Worm (Caenorhabditis elegans) whole organism, young adult: ENCODE results near the gene gbf-1.

ENCODE experiments used
- D2030.7 ChIP-seq: fragments of 200-800 bp; sonication (Bioruptor generic); IDR thresholded peaks from 2 replicates; pipeline ENCODE4 v1.3.6; 2022; ENCODE audit warnings: missing genetic modification reagents, missing genetic modification characterization, missing compliant biosample characterization
- F22D6.2 ChIP-seq: sonication (generic microtip); optimal IDR thresholded peaks from 2 replicates; lab custom pipeline; 2016; ENCODE audit warnings: mild to moderate bottlenecking, missing genetic modification characterization, missing compliant biosample characterization
- F39B2.1 ChIP-seq: fragments of 200-800 bp; sonication (Bioruptor generic); IDR thresholded peaks from 2 replicates; pipeline ENCODE4 v1.3.6; 2022; ENCODE audit warnings: missing genetic modification reagents, missing genetic modification characterization, missing compliant biosample characterization
- K11D2.4 ChIP-seq: fragments of 200-800 bp; sonication (Bioruptor generic); IDR thresholded peaks from 2 replicates; pipeline ENCODE4 v1.3.6; 2022; ENCODE audit warnings: missing genetic modification reagents, missing genetic modification characterization, missing compliant biosample characterization
- Y53F4B.3 ChIP-seq: fragments of 200-800 bp; sonication (Bioruptor generic); IDR thresholded peaks from 2 replicates; pipeline ENCODE4 v1.3.6; 2022; ENCODE audit warnings: missing genetic modification reagents, missing genetic modification characterization, missing compliant biosample characterization
- akir-1 ChIP-seq: fragments of 200-800 bp; sonication (Bioruptor generic); optimal IDR thresholded peaks from 2 replicates; lab custom pipeline; 2018; ENCODE audit warnings: mild to moderate bottlenecking, missing genetic modification characterization, moderate library complexity, missing compliant biosample characterization
- ama-1 ChIP-seq, 3 experiments: fragments of 150-350 bp in 1 of 3; sonication (generic microtip) in 2 of 3; optimal IDR thresholded peaks; 2 replicates each; lab custom pipeline; 2014 to 2018; ENCODE audit warnings: missing biosample characterization in 2 of 3, missing genetic modification characterization in 2 of 3, missing genetic modification reagents in 2 of 3
- attf-5 ChIP-seq: fragments of 200-800 bp; sonication (Bioruptor generic); optimal IDR thresholded peaks from 2 replicates; lab custom pipeline; 2018; ENCODE audit warnings: mild to moderate bottlenecking, missing genetic modification characterization, missing compliant biosample characterization
- cebp-1 ChIP-seq, 2 experiments: fragments of 200-800 bp in 1 of 2; sonication (Bioruptor generic) in 1 of 2; sonication (generic microtip) in 1 of 2; IDR thresholded peaks in 1 of 2; optimal IDR thresholded peaks in 1 of 2; 2 replicates each; pipeline versions ENCODE4 v1.3.6 to Lab custom; 2017 to 2022; ENCODE audit warnings: missing compliant biosample characterization in 2 of 2, missing genetic modification characterization in 2 of 2, mild to moderate bottlenecking in 1 of 2, missing genetic modification reagents in 1 of 2, moderate library complexity in 1 of 2
- cebp-2 ChIP-seq: fragments of 200-800 bp; sonication (Bioruptor generic); IDR thresholded peaks from 2 replicates; pipeline ENCODE4 v1.3.6; 2022; ENCODE audit warnings: missing genetic modification characterization, missing compliant biosample characterization
- ceh-40 ChIP-seq: fragments of 200-800 bp; sonication (Bioruptor generic); IDR thresholded peaks from 2 replicates; pipeline ENCODE4 v1.3.6; 2022; ENCODE audit warnings: missing genetic modification characterization, missing compliant biosample characterization
- ceh-58 ChIP-seq: fragments of 200-800 bp; sonication (Bioruptor generic); IDR thresholded peaks from 2 replicates; pipeline ENCODE4 v1.3.6; 2022; ENCODE audit warnings: missing genetic modification characterization, missing compliant biosample characterization
- ceh-79 ChIP-seq: sonication (generic microtip); optimal IDR thresholded peaks from 2 replicates; lab custom pipeline; 2017; ENCODE audit warnings: mild to moderate bottlenecking, missing genetic modification characterization, missing compliant biosample characterization
- chd-7 ChIP-seq: sonication (generic microtip); optimal IDR thresholded peaks from 2 replicates; lab custom pipeline; 2016; ENCODE audit warnings: mild to moderate bottlenecking, missing genetic modification characterization, moderate library complexity, missing compliant biosample characterization
- die-1 ChIP-seq: sonication (generic microtip); optimal IDR thresholded peaks from 2 replicates; lab custom pipeline; 2016; ENCODE audit warnings: missing genotype, mild to moderate bottlenecking, missing genetic modification characterization, missing compliant biosample characterization
- dpl-1 ChIP-seq: fragments of 150-350 bp; optimal IDR thresholded peaks from 2 replicates; lab custom pipeline; 2014; ENCODE audit warnings: missing biosample characterization, missing genetic modification reagents, missing genetic modification characterization
- efl-1 ChIP-seq: fragments of 150-350 bp; optimal IDR thresholded peaks from 2 replicates; lab custom pipeline; 2014; ENCODE audit warnings: missing biosample characterization, missing genetic modification reagents, missing genetic modification characterization
- ekl-4 ChIP-seq: fragments of 200-800 bp; sonication (Bioruptor generic); IDR thresholded peaks from 2 replicates; pipeline ENCODE4 v1.3.6; 2022; ENCODE audit warnings: missing genetic modification reagents, missing genetic modification characterization, missing compliant biosample characterization
- gei-17 ChIP-seq: fragments of 200-800 bp; sonication (Bioruptor generic); optimal IDR thresholded peaks from 2 replicates; lab custom pipeline; 2018; ENCODE audit warnings: mild to moderate bottlenecking, missing genetic modification characterization, missing compliant biosample characterization
- hlh-12 ChIP-seq: sonication (generic microtip); optimal IDR thresholded peaks from 2 replicates; lab custom pipeline; 2016; ENCODE audit warnings: missing genetic modification characterization, missing compliant biosample characterization
- let-607 ChIP-seq, 2 experiments: fragments of 200-800 bp in 1 of 2; sonication (Bioruptor generic) in 1 of 2; sonication (generic microtip) in 1 of 2; optimal IDR thresholded peaks; 2 replicates each; lab custom pipeline; 2016 to 2018; ENCODE audit warnings: mild to moderate bottlenecking in 2 of 2, missing compliant biosample characterization in 2 of 2, missing genetic modification characterization in 2 of 2, moderate library complexity in 2 of 2, missing genotype in 1 of 2
- lin-35 ChIP-seq, 3 experiments: fragments of 150-350 bp in 2 of 3; sonication (generic microtip) in 1 of 3; optimal IDR thresholded peaks; 2 replicates each; lab custom pipeline; 2014 to 2018; ENCODE audit warnings: missing biosample characterization in 3 of 3, missing genetic modification characterization in 3 of 3, missing genetic modification reagents in 3 of 3
- lin-40 ChIP-seq: sonication (generic microtip); optimal IDR thresholded peaks from 2 replicates; lab custom pipeline; 2016; ENCODE audit warnings: missing genetic modification characterization, mild to moderate bottlenecking, missing compliant biosample characterization, missing genotype, missing genetic modification reagents
- lin-54 ChIP-seq: fragments of 200-800 bp; sonication (Bioruptor generic); optimal IDR thresholded peaks from 2 replicates; lab custom pipeline; 2018; ENCODE audit warnings: mild to moderate bottlenecking, missing genetic modification characterization, missing compliant biosample characterization
- lsl-1 ChIP-seq: fragments of 200-800 bp; sonication (Bioruptor generic); optimal IDR thresholded peaks from 2 replicates; lab custom pipeline; 2018; ENCODE audit warnings: mild to moderate bottlenecking, missing genetic modification characterization, moderate library complexity, missing compliant biosample characterization
- mcd-1 ChIP-seq: fragments of 200-800 bp; sonication (Bioruptor generic); IDR thresholded peaks from 2 replicates; pipeline ENCODE4 v1.3.6; 2022; ENCODE audit warnings: missing genetic modification reagents, missing genetic modification characterization, missing compliant biosample characterization
- nfya-1 ChIP-seq: sonication (generic microtip); optimal IDR thresholded peaks from 2 replicates; lab custom pipeline; 2017; ENCODE audit warnings: antibody characterized with exemption, missing compliant biosample characterization, missing genetic modification characterization, borderline replicate concordance; ENCODE audit not compliant: insufficient read depth
- nfyb-1 ChIP-seq: fragments of 200-800 bp; sonication (Bioruptor generic); IDR thresholded peaks from 2 replicates; pipeline ENCODE4 v1.3.6; 2022; ENCODE audit warnings: missing genetic modification reagents, missing genetic modification characterization, missing compliant biosample characterization
- nhr-120 ChIP-seq: fragments of 200-800 bp; sonication (Bioruptor generic); IDR thresholded peaks from 2 replicates; pipeline ENCODE4 v1.3.6; 2022; ENCODE audit warnings: missing genetic modification characterization, missing compliant biosample characterization
- nhr-27 ChIP-seq: fragments of 200-800 bp; sonication (Bioruptor generic); optimal IDR thresholded peaks from 2 replicates; lab custom pipeline; 2018; ENCODE audit warnings: mild to moderate bottlenecking, missing genetic modification characterization, moderate library complexity, missing compliant biosample characterization
- pha-4 ChIP-seq: fragments of 150-350 bp; sonication (generic microtip); optimal IDR thresholded peaks from 2 replicates; lab custom pipeline; 2014; ENCODE audit warnings: missing biosample characterization, missing genetic modification reagents, missing genetic modification characterization
- rcor-1 ChIP-seq: fragments of 200-800 bp; sonication (Bioruptor generic); IDR thresholded peaks from 2 replicates; pipeline ENCODE4 v1.3.6; 2022; ENCODE audit warnings: missing genetic modification reagents, missing genetic modification characterization, missing compliant biosample characterization
- rec-8 ChIP-seq, 2 experiments: sonication (generic microtip); optimal IDR thresholded peaks; 2 replicates each; lab custom pipeline; 2016; ENCODE audit warnings: mild to moderate bottlenecking in 2 of 2, missing genetic modification characterization in 2 of 2, missing genetic modification reagents in 2 of 2, missing genotype in 2 of 2, missing biosample characterization in 1 of 2, missing compliant biosample characterization in 1 of 2, moderate library complexity in 1 of 2
- repo-1 ChIP-seq: sonication (generic microtip); optimal IDR thresholded peaks from 2 replicates; lab custom pipeline; 2017; ENCODE audit warnings: mild to moderate bottlenecking, missing genetic modification characterization, missing compliant biosample characterization
- sea-2 ChIP-seq: fragments of 200-800 bp; sonication (Bioruptor generic); IDR thresholded peaks from 2 replicates; pipeline ENCODE4 v1.3.6; 2022; ENCODE audit warnings: missing genetic modification characterization, missing compliant biosample characterization
- snpc-3.4 ChIP-seq: sonication (generic microtip); optimal IDR thresholded peaks from 2 replicates; lab custom pipeline; 2017; ENCODE audit warnings: missing genetic modification characterization, mild to moderate bottlenecking, missing compliant biosample characterization, antibody characterized with exemption, moderate library complexity, missing genotype, missing genetic modification reagents
- tbp1 ChIP-seq: fragments of 200-800 bp; sonication (Bioruptor generic); optimal IDR thresholded peaks from 2 replicates; lab custom pipeline; 2018; ENCODE audit warnings: mild to moderate bottlenecking, missing genetic modification characterization, missing compliant biosample characterization
- ztf-28 ChIP-seq: fragments of 200-800 bp; sonication (Bioruptor generic); IDR thresholded peaks from 2 replicates; pipeline ENCODE4 v1.3.6; 2022; ENCODE audit warnings: missing genetic modification reagents, missing genetic modification characterization, missing compliant biosample characterization
- ztf-3 ChIP-seq: fragments of 200-800 bp; sonication (Bioruptor generic); optimal IDR thresholded peaks from 2 replicates; lab custom pipeline; 2018; ENCODE audit warnings: mild to moderate bottlenecking, missing genetic modification characterization, missing compliant biosample characterization

Gene gbf-1

ce11 chrIII:11719400-11719875, 54.0 kb downstream of the gbf-1 start, which contains the start of the genes elb-1 and Y41C4A.11:
Gene elb-1, minus strand, starts transcription at chrIII:11719450.
Gene Y41C4A.11, plus strand, starts transcription at chrIII:11719860.
- no peak for TF ChIP-seq ztf-28 (GFP tag; lab: Robert Waterston, UW)
- no peak for TF ChIP-seq F39B2.1 (GFP tag; lab: Robert Waterston, UW)
- peak; percentile 55 for TF ChIP-seq pha-4 (tag; lab: Kevin White, UChicago)
- no peak for TF ChIP-seq repo-1 (tag; lab: Kevin White, UChicago)
- no peak for TF ChIP-seq ztf-3 (GFP tag; lab: Kevin White, UChicago)
- peak; percentile 35 for TF ChIP-seq lsl-1 (GFP tag; lab: Kevin White, UChicago)
- no peak for TF ChIP-seq die-1 (tag; lab: Kevin White, UChicago)
- TF ChIP-seq lin-54 (GFP tag; lab: Kevin White, UChicago) = peak; percentile 97
- TF ChIP-seq nfya-1 (tag; lab: Kevin White, UChicago) = no peak
- TF ChIP-seq ceh-58 (GFP tag; lab: Robert Waterston, UW) = no peak
- no peak for TF ChIP-seq Y53F4B.3 (GFP tag; lab: Robert Waterston, UW)
- no peak for TF ChIP-seq akir-1 (GFP tag; lab: Kevin White, UChicago)
- TF ChIP-seq ama-1 (optimal IDR thresholded peaks at IDR 0.05; lab: Kevin White, UChicago) = no peak
- no peak for TF ChIP-seq ama-1 (GFP tag; optimal IDR thresholded peaks at IDR 0.05; lab: Kevin White, UChicago)
- TF ChIP-seq mcd-1 = peak; percentile 97
- no peak for TF ChIP-seq ekl-4 (GFP tag; lab: Robert Waterston, UW)
- TF ChIP-seq rec-8 (tag; optimal IDR thresholded peaks at IDR 0.05; lab: Kevin White, UChicago) = no peak
- TF ChIP-seq ceh-79 (tag; lab: Kevin White, UChicago) = no peak
- TF ChIP-seq cebp-1 (GFP tag; IDR thresholded peaks at IDR 0.05; lab: Robert Waterston, UW) = no peak
- peak; percentile 29 for TF ChIP-seq cebp-1 (tag; optimal IDR thresholded peaks at IDR 0.05; lab: Kevin White, UChicago)
- no peak for TF ChIP-seq hlh-12 (tag; lab: Kevin White, UChicago)
- TF ChIP-seq snpc-3.4 = no peak
- TF ChIP-seq efl-1 (GFP tag; lab: Kevin White, UChicago) = peak; percentile 84
- 0 out of 2 replicates have a peak, but pooled peaks have one; percentile 18 for TF ChIP-seq rcor-1 (GFP tag; lab: Robert Waterston, UW)
- peak; percentile 42 for TF ChIP-seq attf-5 (GFP tag; lab: Kevin White, UChicago)
- TF ChIP-seq cebp-2 = no peak
- no peak for TF ChIP-seq F22D6.2 (tag; lab: Kevin White, UChicago)
- TF ChIP-seq D2030.7 = 0 out of 2 replicates have a peak, but pooled peaks have one; percentile 20
- TF ChIP-seq lin-40 (tag; lab: Kevin White, UChicago) = peak; percentile 39
- no peak for TF ChIP-seq sea-2 (GFP tag; lab: Robert Waterston, UW)
- TF ChIP-seq nhr-27 (tag; lab: Kevin White, UChicago) = no peak
- TF ChIP-seq nhr-120 (GFP tag; lab: Robert Waterston, UW) = no peak
- TF ChIP-seq lin-35 (GFP tag; optimal IDR thresholded peaks at IDR 0.05; lab: Kevin White, UChicago) = peak; percentile 18 to 90 (median 78)
- 0 out of 2 replicates have a peak, but pooled peaks have one; percentile 13 for TF ChIP-seq K11D2.4 (GFP tag; lab: Robert Waterston, UW)
- TF ChIP-seq ceh-40 (GFP tag; lab: Robert Waterston, UW) = no peak
- no peak for TF ChIP-seq nfyb-1 (GFP tag; lab: Robert Waterston, UW)
- peak; percentile 19 for TF ChIP-seq tbp1 (GFP tag; lab: Kevin White, UChicago)
- no peak for TF ChIP-seq chd-7 (tag; lab: Kevin White, UChicago)
- TF ChIP-seq let-607 (tag; optimal IDR thresholded peaks at IDR 0.05; lab: Kevin White, UChicago) = no peak
- peak; percentile 87 for TF ChIP-seq dpl-1
- TF ChIP-seq gei-17 (GFP tag; lab: Kevin White, UChicago) = no peak
